Worm (Caenorhabditis elegans) whole organism, L1 larva: ENCODE data around the gene srp-7.

Experiments used
- C04F5.9 ChIP-seq: sonication (generic microtip); optimal IDR thresholded peaks from 2 replicates; lab custom pipeline; 2016; ENCODE audit warnings: missing genetic modification characterization, missing compliant biosample characterization
- F16B12.6 ChIP-seq: fragments of 150-350 bp; optimal IDR thresholded peaks from 2 replicates; lab custom pipeline; 2014; ENCODE audit warnings: missing biosample characterization, missing genetic modification characterization
- Y116A8C.19 ChIP-seq: sonication (generic microtip); optimal IDR thresholded peaks from 2 replicates; lab custom pipeline; 2016; ENCODE audit warnings: missing compliant biosample characterization, missing genetic modification characterization, borderline replicate concordance
- aly-2 ChIP-seq: fragments of 150-350 bp; optimal IDR thresholded peaks from 2 replicates; lab custom pipeline; 2014; ENCODE audit warnings: missing biosample characterization, missing genetic modification characterization
- blmp-1 ChIP-seq: fragments of 150-350 bp; optimal IDR thresholded peaks from 2 replicates; lab custom pipeline; 2014; ENCODE audit warnings: missing biosample characterization, missing genetic modification characterization
- ceh-63 ChIP-seq: fragments of 200-800 bp; sonication (Bioruptor generic); optimal IDR thresholded peaks from 2 replicates; lab custom pipeline; 2018; ENCODE audit warnings: mild to moderate bottlenecking, missing genetic modification characterization, missing compliant biosample characterization
- ceh-82 ChIP-seq, 3 experiments: fragments of 150-350 bp in 1 of 3; sonication (generic microtip) in 2 of 3; optimal IDR thresholded peaks; 2 replicates each; lab custom pipeline; 2014 to 2017; ENCODE audit warnings: missing biosample characterization in 3 of 3, missing genetic modification characterization in 3 of 3
- dpl-1 ChIP-seq, 3 experiments: fragments of 150-350 bp in 2 of 3; sonication (generic microtip) in 1 of 3; optimal IDR thresholded peaks; 2 replicates each; lab custom pipeline; 2014 to 2017; ENCODE audit warnings: missing biosample characterization in 3 of 3, missing genetic modification characterization in 3 of 3, missing genetic modification reagents in 3 of 3
- dsc-1 ChIP-seq: sonication (generic microtip); optimal IDR thresholded peaks from 2 replicates; lab custom pipeline; 2016; ENCODE audit warnings: mild to moderate bottlenecking, missing genetic modification characterization, missing compliant biosample characterization
- efl-1 ChIP-seq, 4 experiments: fragments of 150-350 bp; optimal IDR thresholded peaks in 3 of 4; peaks in 1 of 4; 1 replicate in 1 of 4; 2 replicates in 3 of 4; lab custom pipeline; 2014; ENCODE audit warnings: missing biosample characterization in 2 of 4, missing genetic modification characterization in 2 of 4, missing genetic modification reagents in 2 of 4
- egl-13 ChIP-seq: sonication (generic microtip); optimal IDR thresholded peaks from 2 replicates; lab custom pipeline; 2016; ENCODE audit warnings: missing genotype, missing genetic modification reagents, missing genetic modification characterization, missing compliant biosample characterization
- elt-3 ChIP-seq, 6 experiments: fragments of 150-350 bp in 1 of 6; sonication (generic microtip); optimal IDR thresholded peaks; 2 replicates each; lab custom pipeline; 2017 to 2018; ENCODE audit warnings: missing biosample characterization in 6 of 6, missing genetic modification characterization in 6 of 6, inconsistent platforms in 1 of 6
- ets-5 ChIP-seq: fragments of 200-800 bp; sonication (Bioruptor generic); IDR thresholded peaks from 2 replicates; pipeline ENCODE4 v1.3.6; 2022; ENCODE audit warnings: missing genetic modification characterization, missing compliant biosample characterization
- fkh-8 ChIP-seq: sonication (generic microtip); optimal IDR thresholded peaks from 2 replicates; lab custom pipeline; 2016; ENCODE audit warnings: mild to moderate bottlenecking, missing genetic modification characterization, missing compliant biosample characterization
- hlh-17 ChIP-seq: fragments of 200-800 bp; sonication (Bioruptor generic); optimal IDR thresholded peaks from 2 replicates; lab custom pipeline; 2018; ENCODE audit warnings: missing genetic modification characterization, mild to moderate bottlenecking, missing compliant biosample characterization, moderate library complexity, borderline replicate concordance
- irx-1 ChIP-seq: sonication (generic microtip); optimal IDR thresholded peaks from 2 replicates; lab custom pipeline; 2016; ENCODE audit warnings: missing genetic modification characterization, missing compliant biosample characterization
- isw-1 ChIP-seq: fragments of 200-800 bp; sonication (Bioruptor generic); IDR thresholded peaks from 2 replicates; pipeline ENCODE4 v1.3.6; 2022; ENCODE audit warnings: missing genetic modification characterization, missing compliant biosample characterization
- lin-13 ChIP-seq: fragments of 150-350 bp; optimal IDR thresholded peaks from 2 replicates; lab custom pipeline; 2014; ENCODE audit warnings: missing biosample characterization, missing genetic modification reagents, missing genetic modification characterization
- lin-35 ChIP-seq, 2 experiments: fragments of 150-350 bp; optimal IDR thresholded peaks; 2 replicates each; lab custom pipeline; 2014; ENCODE audit warnings: missing biosample characterization in 2 of 2, missing genetic modification characterization in 2 of 2, missing genetic modification reagents in 2 of 2
- lin-39 ChIP-seq: fragments of 150-350 bp; optimal IDR thresholded peaks from 2 replicates; lab custom pipeline; 2014; ENCODE audit warnings: missing biosample characterization, missing genetic modification reagents, missing genetic modification characterization
- nhr-12 ChIP-seq: sonication (generic microtip); optimal IDR thresholded peaks from 2 replicates; lab custom pipeline; 2017; ENCODE audit warnings: missing biosample characterization, missing genetic modification characterization
- nhr-19 ChIP-seq: fragments of 200-800 bp; sonication (Bioruptor generic); conservative IDR thresholded peaks from 2 replicates; pipeline ENCODE4 v1.3.6; 2022; ENCODE audit warnings: missing genetic modification characterization, missing compliant biosample characterization
- nhr-237 ChIP-seq: fragments of 150-350 bp; optimal IDR thresholded peaks from 2 replicates; lab custom pipeline; 2014; ENCODE audit warnings: missing biosample characterization, missing genetic modification characterization
- nhr-76 ChIP-seq: sonication (generic microtip); optimal IDR thresholded peaks from 2 replicates; lab custom pipeline; 2017; ENCODE audit warnings: missing biosample characterization, missing genetic modification characterization
- nhr-77 ChIP-seq: fragments of 150-350 bp; optimal IDR thresholded peaks from 2 replicates; lab custom pipeline; 2014; ENCODE audit warnings: missing biosample characterization, missing genetic modification characterization
- pag-3 ChIP-seq: sonication (generic microtip); optimal IDR thresholded peaks from 2 replicates; lab custom pipeline; 2017; ENCODE audit warnings: missing genetic modification characterization, mild to moderate bottlenecking, missing compliant biosample characterization, antibody characterized with exemption, borderline replicate concordance; ENCODE audit not compliant: insufficient read depth
- pax-3 ChIP-seq: fragments of 200-800 bp; sonication (Bioruptor generic); optimal IDR thresholded peaks from 2 replicates; lab custom pipeline; 2018; ENCODE audit warnings: mild to moderate bottlenecking, missing genetic modification characterization, moderate library complexity, missing compliant biosample characterization
- pqm-1 ChIP-seq: sonication (generic microtip); optimal IDR thresholded peaks from 3 replicates; lab custom pipeline; 2017; ENCODE audit warnings: missing biosample characterization, missing genetic modification characterization
- rnt-1 ChIP-seq: sonication (generic microtip); optimal IDR thresholded peaks from 2 replicates; lab custom pipeline; 2016; ENCODE audit warnings: mild to moderate bottlenecking, missing genetic modification characterization, moderate library complexity, missing compliant biosample characterization
- skn-1 ChIP-seq: fragments of 150-350 bp; optimal IDR thresholded peaks from 2 replicates; lab custom pipeline; 2014; ENCODE audit warnings: missing biosample characterization, missing genetic modification characterization
- snpc-4 ChIP-seq: fragments of 150-350 bp; optimal IDR thresholded peaks from 2 replicates; lab custom pipeline; 2014; ENCODE audit warnings: missing biosample characterization, missing genetic modification characterization
- sox-4 ChIP-seq: sonication (generic microtip); optimal IDR thresholded peaks from 2 replicates; lab custom pipeline; 2016; ENCODE audit warnings: missing genetic modification characterization, missing compliant biosample characterization
- tbx-2 ChIP-seq: sonication (generic microtip); optimal IDR thresholded peaks from 2 replicates; lab custom pipeline; 2016; ENCODE audit warnings: missing genetic modification characterization, missing compliant biosample characterization
- tlp-1 ChIP-seq: fragments of 150-350 bp; optimal IDR thresholded peaks from 2 replicates; lab custom pipeline; 2014; ENCODE audit warnings: missing biosample characterization, missing genetic modification characterization
- unc-130 ChIP-seq: fragments of 150-350 bp; optimal IDR thresholded peaks from 2 replicates; lab custom pipeline; 2017; ENCODE audit warnings: missing biosample characterization, missing genetic modification characterization, inconsistent platforms
- unc-30 ChIP-seq: sonication (generic microtip); optimal IDR thresholded peaks from 2 replicates; lab custom pipeline; 2017; ENCODE audit warnings: missing biosample characterization, missing genetic modification characterization
- unc-62 ChIP-seq: fragments of 150-350 bp; optimal IDR thresholded peaks from 2 replicates; lab custom pipeline; 2014; ENCODE audit warnings: missing biosample characterization, missing genetic modification reagents, missing genetic modification characterization
- xbp-1 ChIP-seq: sonication (generic microtip); optimal IDR thresholded peaks from 2 replicates; lab custom pipeline; 2016; ENCODE audit warnings: missing genetic modification characterization, missing compliant biosample characterization
- ztf-4 ChIP-seq: fragments of 150-350 bp; optimal IDR thresholded peaks from 2 replicates; lab custom pipeline; 2014; ENCODE audit warnings: missing biosample characterization, missing genetic modification characterization

The srp-7 gene

ce11 chrV:8143605-8144004 lies 35.3 kb upstream of the srp-7 start, which contains the start of gene D1014.2:
D1014.2 (plus strand) TSS chrV:8143905.
- no peak for TF ChIP-seq irx-1 (tag; lab: Kevin White, UChicago)
- no peak for TF ChIP-seq fkh-8 (tag; lab: Kevin White, UChicago)
- TF ChIP-seq ceh-63 (GFP tag; lab: Kevin White, UChicago), result no peak
- no peak for TF ChIP-seq aly-2
- no peak for TF ChIP-seq pqm-1 (tag; lab: Kevin White, UChicago)
- TF ChIP-seq unc-30, result no peak
- no peak for TF ChIP-seq xbp-1 (tag; lab: Kevin White, UChicago)
- no peak for TF ChIP-seq efl-1 (optimal IDR thresholded peaks at IDR 0.05; lab: Kevin White, UChicago)
- no peak for TF ChIP-seq efl-1 (GFP tag; optimal IDR thresholded peaks at IDR 0.05 in 1 of 2; lab: Kevin White, UChicago)
- no peak for TF ChIP-seq dpl-1 (GFP tag; optimal IDR thresholded peaks at IDR 0.05; lab: Kevin White, UChicago)
- no peak for TF ChIP-seq tlp-1 (tag; lab: Kevin White, UChicago)

ce11 chrV:8144515-8144914 lies 34.4 kb upstream of the srp-7 start:
- TF ChIP-seq elt-3 (tag; optimal IDR thresholded peaks at IDR 0.05; lab: Kevin White, UChicago) (no peak), F16B12.6 (no peak), dsc-1 (tag; lab: Kevin White, UChicago) (peak; percentile 2), ets-5 (GFP tag; lab: Robert Waterston, UW) (no peak), blmp-1 (tag; lab: Kevin White, UChicago) (no peak), rnt-1 (tag; lab: Kevin White, UChicago) (no peak), egl-13 (no peak), lin-13 (GFP tag; lab: Kevin White, UChicago) (no peak)

ce11 chrV:8145329-8145728 lies 33.6 kb upstream of the srp-7 start, which contains the start of gene D1014.13:
D1014.13 (plus strand) TSS chrV:8145629.
- TF ChIP-seq sox-4 (tag; lab: Kevin White, UChicago) (no peak), ets-5 (GFP tag; lab: Robert Waterston, UW) (no peak), nhr-19 (GFP tag; lab: Robert Waterston, UW) (no peak), pag-3 (tag; lab: Kevin White, UChicago) (no peak), snpc-4 (no peak), xbp-1 (tag; lab: Kevin White, UChicago) (no peak), nhr-237 (tag; lab: Kevin White, UChicago) (no peak), skn-1 (tag; lab: Kevin White, UChicago) (no peak), lin-35 (GFP tag; optimal IDR thresholded peaks at IDR 0.05; lab: Kevin White, UChicago) (no peak), isw-1 (GFP tag; lab: Robert Waterston, UW) (no peak), hlh-17 (GFP tag; lab: Kevin White, UChicago) (no peak), tbx-2 (no peak), unc-62 (GFP tag; lab: Kevin White, UChicago) (no peak), ztf-4 (tag; lab: Kevin White, UChicago) (no peak), nhr-77 (tag; lab: Kevin White, UChicago) (no peak), pax-3 (tag; lab: Kevin White, UChicago) (no peak), nhr-76 (tag; lab: Kevin White, UChicago) (no peak), nhr-12 (tag; lab: Kevin White, UChicago) (no peak), egl-13 (no peak)

- no peak for TF ChIP-seq dsc-1 (tag; lab: Kevin White, UChicago)
- no peak for TF ChIP-seq unc-130 (tag; lab: Kevin White, UChicago)
- TF ChIP-seq skn-1 (tag; lab: Kevin White, UChicago), result no peak
- TF ChIP-seq lin-39 (tag; lab: Kevin White, UChicago), result no peak
- TF ChIP-seq Y116A8C.19 (tag; lab: Kevin White, UChicago), result no peak
- TF ChIP-seq C04F5.9 (tag; lab: Kevin White, UChicago), result no peak
- no peak for TF ChIP-seq ceh-82 (tag; optimal IDR thresholded peaks at IDR 0.05; lab: Kevin White, UChicago)
- TF ChIP-seq efl-1 (optimal IDR thresholded peaks at IDR 0.05; lab: Kevin White, UChicago), result no peak
- TF ChIP-seq efl-1 (GFP tag; optimal IDR thresholded peaks at IDR 0.05 in 1 of 2; lab: Kevin White, UChicago), result peak in 1 of 2 experiments; percentile 90
These were observed 23.2 kb upstream of the srp-7 start for ce11 chrV:8155743-8156142.
